Fruit fly (Drosophila melanogaster) S2 (cell line): ENCODE data around the gene CG4101.
A peak's percentile ranks its signal among the peaks of the same experiment; 100 is the strongest.

Experiments
- CG8478 ChIP-seq: fragments of >200 bp; optimal IDR thresholded peaks from 2 replicates; lab custom pipeline; 2018
- CTCF ChIP-seq, 2 experiments: fragments of >200 bp; optimal IDR thresholded peaks; 2 replicates each; lab custom pipeline; 2018

- TF ChIP-seq CTCF (optimal IDR thresholded peaks at IDR 0.05; lab: Kevin White, UChicago) (peak in 1 of 2 experiments; percentile 31), CG8478 (no peak)
Observed at dm6 chr3L:16587994-16588622, 24.2 kb upstream of the CG4101 start.
